Fruit fly (Drosophila melanogaster): Measurements from ENCODE around the gene KP78b.

dm6 chr3R:11330713-11331112, 22.2 kb downstream of the KP78b start:
- TF ChIP-seq EcR (GFP tag; optimal IDR thresholded peaks at IDR 0.05), result no peak
- no peak for TF ChIP-seq usp (GFP tag; optimal IDR thresholded peaks at IDR 0.05)
- no peak for TF ChIP-seq CG8478 (optimal IDR thresholded peaks at IDR 0.05)
